Worm (Caenorhabditis elegans): ENCODE data around the gene F52G2.3.

ce11 chrIV:13561629-13562028 is 13.6 kb upstream of the F52G2.3 start, which contains the start of the genes Y45F10B.13 and qui-1:
- TF ChIP-seq ama-1 (optimal IDR thresholded peaks at IDR 0.05) (no peak), hmg-4 (GFP tag; optimal IDR thresholded peaks at IDR 0.05) (no peak), tra-4 (tag; optimal IDR thresholded peaks at IDR 0.05) (no peak), pes-1 (GFP tag; IDR thresholded peaks at IDR 0.05) (no peak), tbx-37 (GFP tag; conservative IDR thresholded peaks at IDR 0.05) (no peak), tbx-11 (GFP tag; IDR thresholded peaks at IDR 0.05) (no peak), hmbx-1 (tag; optimal IDR thresholded peaks at IDR 0.05) (no peak), ceh-13 (GFP tag; optimal IDR thresholded peaks at IDR 0.05) (no peak), scrt-1 (GFP tag; IDR thresholded peaks at IDR 0.05) (no peak), flt-1 (GFP tag; IDR thresholded peaks at IDR 0.05) (no peak), sea-1 (GFP tag; conservative IDR thresholded peaks at IDR 0.05) (no peak), ceh-36 (tag; optimal IDR thresholded peaks at IDR 0.05) (no peak), B0310.2 (tag; optimal IDR thresholded peaks at IDR 0.05) (no peak), aly-1 (tag; optimal IDR thresholded peaks at IDR 0.05) (no peak)
